Worm (Caenorhabditis elegans) whole organism, young adult: ENCODE data around the gene fbxc-28.

Source experiments
- B0261.1 ChIP-seq: sonication (generic microtip); optimal IDR thresholded peaks from 2 replicates; lab custom pipeline; 2016; ENCODE audit warnings: mild to moderate bottlenecking, missing genetic modification characterization, moderate library complexity, missing compliant biosample characterization
- B0336.3 ChIP-seq: fragments of 200-800 bp; sonication (Bioruptor generic); IDR thresholded peaks from 2 replicates; pipeline ENCODE4 v1.3.6; 2022; ENCODE audit warnings: missing genetic modification characterization, missing compliant biosample characterization
- F23B12.7 ChIP-seq: sonication (generic microtip); optimal IDR thresholded peaks from 2 replicates; lab custom pipeline; 2017; ENCODE audit warnings: missing genetic modification characterization, mild to moderate bottlenecking, missing compliant biosample characterization, antibody characterized with exemption, moderate library complexity; ENCODE audit not compliant: insufficient read depth
- F33H1.4 ChIP-seq: fragments of 200-800 bp; sonication (Bioruptor generic); IDR thresholded peaks from 2 replicates; pipeline ENCODE4 v1.3.6; 2022; ENCODE audit warnings: missing genetic modification reagents, missing genetic modification characterization, missing compliant biosample characterization
- F57C9.4 ChIP-seq: sonication (generic microtip); optimal IDR thresholded peaks from 2 replicates; lab custom pipeline; 2017; ENCODE audit warnings: mild to moderate bottlenecking, missing genetic modification characterization, missing compliant biosample characterization
- K11D2.4 ChIP-seq: fragments of 200-800 bp; sonication (Bioruptor generic); IDR thresholded peaks from 2 replicates; pipeline ENCODE4 v1.3.6; 2022; ENCODE audit warnings: missing genetic modification reagents, missing genetic modification characterization, missing compliant biosample characterization
- T26A5.8 ChIP-seq: sonication (generic microtip); optimal IDR thresholded peaks from 2 replicates; lab custom pipeline; 2016; ENCODE audit warnings: missing genetic modification characterization, missing compliant biosample characterization
- Y56A3A.18 ChIP-seq: fragments of 200-800 bp; sonication (Bioruptor generic); IDR thresholded peaks from 2 replicates; pipeline ENCODE4 v1.3.6; 2022; ENCODE audit warnings: missing genetic modification reagents, missing genetic modification characterization, missing compliant biosample characterization
- Y95B8A.8 ChIP-seq: fragments of 200-800 bp; sonication (Bioruptor generic); IDR thresholded peaks from 2 replicates; pipeline ENCODE4 v1.3.6; 2022; ENCODE audit warnings: missing genetic modification reagents, missing genetic modification characterization, missing compliant biosample characterization
- akir-1 ChIP-seq: fragments of 200-800 bp; sonication (Bioruptor generic); optimal IDR thresholded peaks from 2 replicates; lab custom pipeline; 2018; ENCODE audit warnings: mild to moderate bottlenecking, missing genetic modification characterization, moderate library complexity, missing compliant biosample characterization
- attf-3 ChIP-seq: fragments of 200-800 bp; sonication (Bioruptor generic); conservative IDR thresholded peaks from 2 replicates; pipeline ENCODE4 v1.3.6; 2022; ENCODE audit warnings: missing genetic modification reagents, missing genetic modification characterization, missing compliant biosample characterization
- ccch-3 ChIP-seq: fragments of 200-800 bp; sonication (Bioruptor generic); optimal IDR thresholded peaks from 2 replicates; lab custom pipeline; 2018; ENCODE audit warnings: mild to moderate bottlenecking, missing genetic modification characterization, missing compliant biosample characterization
- cebp-1 ChIP-seq, 2 experiments: fragments of 200-800 bp in 1 of 2; sonication (Bioruptor generic) in 1 of 2; sonication (generic microtip) in 1 of 2; IDR thresholded peaks in 1 of 2; optimal IDR thresholded peaks in 1 of 2; 2 replicates each; pipeline versions ENCODE4 v1.3.6 to Lab custom; 2017 to 2022; ENCODE audit warnings: missing compliant biosample characterization in 2 of 2, missing genetic modification characterization in 2 of 2, mild to moderate bottlenecking in 1 of 2, missing genetic modification reagents in 1 of 2, moderate library complexity in 1 of 2
- cebp-2 ChIP-seq: fragments of 200-800 bp; sonication (Bioruptor generic); IDR thresholded peaks from 2 replicates; pipeline ENCODE4 v1.3.6; 2022; ENCODE audit warnings: missing genetic modification characterization, missing compliant biosample characterization
- ceh-100 ChIP-seq: fragments of 200-800 bp; sonication (Bioruptor generic); IDR thresholded peaks from 2 replicates; pipeline ENCODE4 v1.3.6; 2022; ENCODE audit warnings: missing genetic modification reagents, missing genetic modification characterization, missing compliant biosample characterization
- ceh-27 ChIP-seq: fragments of 200-800 bp; sonication (Bioruptor generic); optimal IDR thresholded peaks from 2 replicates; lab custom pipeline; 2018; ENCODE audit warnings: mild to moderate bottlenecking, missing genetic modification characterization, moderate library complexity, missing compliant biosample characterization
- ceh-91 ChIP-seq: fragments of 200-800 bp; sonication (Bioruptor generic); IDR thresholded peaks from 2 replicates; pipeline ENCODE4 v1.3.6; 2022; ENCODE audit warnings: missing genetic modification reagents, missing genetic modification characterization, missing compliant biosample characterization
- efl-1 ChIP-seq: fragments of 150-350 bp; optimal IDR thresholded peaks from 2 replicates; lab custom pipeline; 2014; ENCODE audit warnings: missing biosample characterization, missing genetic modification reagents, missing genetic modification characterization
- him-1 ChIP-seq: sonication (generic microtip); optimal IDR thresholded peaks from 2 replicates; lab custom pipeline; 2016; ENCODE audit warnings: missing genotype, missing genetic modification reagents, missing genetic modification characterization, missing compliant biosample characterization
- hmg-1.2 ChIP-seq: fragments of 200-800 bp; sonication (Bioruptor generic); IDR thresholded peaks from 2 replicates; pipeline ENCODE4 v1.3.6; 2022; ENCODE audit warnings: missing genetic modification reagents, missing genetic modification characterization, missing compliant biosample characterization
- madf-10 ChIP-seq: sonication (generic microtip); optimal IDR thresholded peaks from 2 replicates; lab custom pipeline; 2016; ENCODE audit warnings: mild to moderate bottlenecking, missing genetic modification characterization, missing compliant biosample characterization
- madf-3 ChIP-seq: fragments of 200-800 bp; sonication (Bioruptor generic); IDR thresholded peaks from 2 replicates; pipeline ENCODE4 v1.3.6; 2022; ENCODE audit warnings: missing genetic modification reagents, missing genetic modification characterization, missing compliant biosample characterization
- madf-6 ChIP-seq: fragments of 200-800 bp; sonication (Bioruptor generic); IDR thresholded peaks from 2 replicates; pipeline ENCODE4 v1.3.6; 2022; ENCODE audit warnings: missing genetic modification reagents, missing genetic modification characterization, missing compliant biosample characterization
- mel-28 ChIP-seq: sonication (generic microtip); optimal IDR thresholded peaks from 2 replicates; lab custom pipeline; 2016; ENCODE audit warnings: borderline replicate concordance, mild to moderate bottlenecking, missing genetic modification characterization, missing compliant biosample characterization
- nfya-2 ChIP-seq: fragments of 200-800 bp; sonication (Bioruptor generic); IDR thresholded peaks from 2 replicates; pipeline ENCODE4 v1.3.6; 2022; ENCODE audit warnings: missing genetic modification reagents, missing genetic modification characterization, missing compliant biosample characterization
- nhr-27 ChIP-seq: fragments of 200-800 bp; sonication (Bioruptor generic); optimal IDR thresholded peaks from 2 replicates; lab custom pipeline; 2018; ENCODE audit warnings: mild to moderate bottlenecking, missing genetic modification characterization, moderate library complexity, missing compliant biosample characterization
- nhr-80 ChIP-seq: sonication (generic microtip); optimal IDR thresholded peaks from 2 replicates; lab custom pipeline; 2016; ENCODE audit warnings: missing genetic modification characterization, missing compliant biosample characterization
- repo-1 ChIP-seq: sonication (generic microtip); optimal IDR thresholded peaks from 2 replicates; lab custom pipeline; 2017; ENCODE audit warnings: mild to moderate bottlenecking, missing genetic modification characterization, missing compliant biosample characterization
- rpc-1 ChIP-seq, 2 experiments: fragments of 150-350 bp in 1 of 2; sonication (generic microtip) in 1 of 2; optimal IDR thresholded peaks; 2 replicates each; lab custom pipeline; 2014 to 2018; ENCODE audit warnings: missing biosample characterization in 1 of 2, missing genetic modification characterization in 1 of 2, missing genetic modification reagents in 1 of 2, missing genotype in 1 of 2
- sdz-38 ChIP-seq: sonication (generic microtip); optimal IDR thresholded peaks from 2 replicates; lab custom pipeline; 2016; ENCODE audit warnings: missing genotype, missing genetic modification characterization, missing compliant biosample characterization
- snpc-1.1 ChIP-seq: sonication (generic microtip); optimal IDR thresholded peaks from 2 replicates; lab custom pipeline; 2017; ENCODE audit warnings: missing genetic modification characterization, mild to moderate bottlenecking, missing compliant biosample characterization, antibody characterized with exemption, moderate library complexity, missing genotype, missing genetic modification reagents; ENCODE audit not compliant: insufficient read depth
- snpc-4 ChIP-seq, 5 experiments: fragments of 150-350 bp in 1 of 5; sonication (generic microtip) in 4 of 5; optimal IDR thresholded peaks; 2 replicates each; lab custom pipeline; 2014 to 2018; ENCODE audit warnings: missing genetic modification characterization in 5 of 5, missing biosample characterization in 3 of 5, antibody characterized with exemption in 2 of 5, mild to moderate bottlenecking in 2 of 5, missing compliant biosample characterization in 2 of 5, missing genotype in 2 of 5, moderate library complexity in 2 of 5, missing genetic modification reagents in 1 of 5
- somi-1 ChIP-seq: fragments of 200-800 bp; sonication (Bioruptor generic); optimal IDR thresholded peaks from 2 replicates; lab custom pipeline; 2018; ENCODE audit warnings: mild to moderate bottlenecking, missing genetic modification characterization, missing compliant biosample characterization
- tbp1 ChIP-seq: fragments of 200-800 bp; sonication (Bioruptor generic); optimal IDR thresholded peaks from 2 replicates; lab custom pipeline; 2018; ENCODE audit warnings: mild to moderate bottlenecking, missing genetic modification characterization, missing compliant biosample characterization
- zfh-2 ChIP-seq: fragments of 200-800 bp; sonication (Bioruptor generic); conservative IDR thresholded peaks from 2 replicates; pipeline ENCODE4 v1.3.6; 2022; ENCODE audit warnings: missing genetic modification reagents, missing genetic modification characterization, missing compliant biosample characterization
- ztf-18 ChIP-seq: sonication (generic microtip); optimal IDR thresholded peaks from 2 replicates; lab custom pipeline; 2016; ENCODE audit warnings: missing genotype, mild to moderate bottlenecking, missing genetic modification characterization, missing compliant biosample characterization
- ztf-25 ChIP-seq: fragments of 200-800 bp; sonication (Bioruptor generic); IDR thresholded peaks from 2 replicates; pipeline ENCODE4 v1.3.6; 2022; ENCODE audit warnings: missing genetic modification reagents, missing genetic modification characterization, missing compliant biosample characterization
- ztf-28 ChIP-seq: fragments of 200-800 bp; sonication (Bioruptor generic); IDR thresholded peaks from 2 replicates; pipeline ENCODE4 v1.3.6; 2022; ENCODE audit warnings: missing genetic modification reagents, missing genetic modification characterization, missing compliant biosample characterization
- ztf-6 ChIP-seq: fragments of 200-800 bp; sonication (Bioruptor generic); IDR thresholded peaks from 2 replicates; pipeline ENCODE4 v1.3.6; 2022; ENCODE audit warnings: missing genetic modification reagents, missing genetic modification characterization, missing compliant biosample characterization

The fbxc-28 gene

DNA sequence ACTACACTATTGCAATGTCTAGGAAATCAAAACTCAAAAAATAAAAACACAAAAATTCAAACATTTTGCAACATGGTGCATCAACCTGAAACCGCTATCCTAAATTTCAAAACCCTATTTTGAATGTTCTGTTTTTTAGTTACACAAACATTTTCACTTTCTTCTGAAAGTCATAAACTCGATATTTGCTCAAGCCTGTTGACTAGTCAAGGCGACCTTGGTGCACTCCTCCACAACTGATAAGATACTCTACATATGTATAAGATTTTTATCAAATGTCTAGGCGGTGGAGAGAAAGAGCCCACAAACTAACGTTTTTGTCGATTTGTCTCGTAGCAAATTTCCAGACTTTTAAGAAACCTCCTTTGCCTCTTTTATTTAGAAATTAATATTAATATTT is 35.6 kb upstream of the fbxc-28 start, which contains the start of gene T07D3.4:
Gene T07D3.4, plus strand, starts transcription at position 286 of the 400 bp plus-strand sequence.
- no peak for TF ChIP-seq snpc-1.1
- TF ChIP-seq ceh-27 (GFP tag; lab: Kevin White, UChicago) = no peak
- TF ChIP-seq mel-28 (tag; lab: Kevin White, UChicago) = no peak
- TF ChIP-seq nhr-80 (tag; lab: Kevin White, UChicago) = peak; percentile 70

DNA sequence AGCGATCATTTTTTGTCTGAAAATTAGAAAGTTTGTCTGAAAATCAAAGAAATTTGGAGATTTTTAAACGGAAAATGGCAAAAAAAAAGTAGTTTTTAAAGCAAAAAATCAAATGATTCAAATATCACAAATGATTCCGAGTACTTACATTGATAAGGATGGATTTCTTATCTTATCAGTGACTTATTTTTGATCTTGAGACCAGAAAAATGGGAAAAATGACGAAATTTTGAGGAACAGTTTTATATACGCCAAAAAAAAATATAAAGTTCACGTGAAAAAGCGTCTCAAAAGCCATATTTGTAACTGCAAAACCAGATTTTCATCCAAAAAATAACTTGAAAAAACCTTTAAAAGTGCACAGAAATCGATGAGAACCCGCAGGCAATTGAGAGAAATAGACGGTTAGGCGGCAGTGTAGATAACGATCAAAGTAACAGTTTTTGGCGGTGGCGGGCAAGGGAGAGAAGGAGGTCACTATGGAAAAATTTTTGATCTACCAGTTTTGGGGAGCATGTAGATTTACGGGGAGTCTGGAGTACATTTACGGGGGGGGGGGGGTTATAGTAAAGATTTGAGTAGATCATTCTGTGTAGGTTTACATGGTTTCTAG is 22.8 kb upstream of the fbxc-28 start, which contains the start of gene T07D3.9:
Gene T07D3.9, minus strand, starts transcription at position 194 of the 613 bp plus-strand sequence.
- TF ChIP-seq madf-6 (GFP tag; lab: Robert Waterston, UW) (peak; percentile 59; the same call in 1 of the 2 replicates), nhr-80 (tag; lab: Kevin White, UChicago) (peak; percentile 55), cebp-1 (GFP tag; IDR thresholded peaks at IDR 0.05; lab: Robert Waterston, UW) (no peak), cebp-1 (tag; optimal IDR thresholded peaks at IDR 0.05; lab: Kevin White, UChicago) (no peak), efl-1 (GFP tag; lab: Kevin White, UChicago) (peak; percentile 51), hmg-1.2 (GFP tag; lab: Robert Waterston, UW) (peak; percentile 55; the same call in 1 of the 2 replicates), cebp-2 (GFP tag; lab: Robert Waterston, UW) (no peak)

DNA sequence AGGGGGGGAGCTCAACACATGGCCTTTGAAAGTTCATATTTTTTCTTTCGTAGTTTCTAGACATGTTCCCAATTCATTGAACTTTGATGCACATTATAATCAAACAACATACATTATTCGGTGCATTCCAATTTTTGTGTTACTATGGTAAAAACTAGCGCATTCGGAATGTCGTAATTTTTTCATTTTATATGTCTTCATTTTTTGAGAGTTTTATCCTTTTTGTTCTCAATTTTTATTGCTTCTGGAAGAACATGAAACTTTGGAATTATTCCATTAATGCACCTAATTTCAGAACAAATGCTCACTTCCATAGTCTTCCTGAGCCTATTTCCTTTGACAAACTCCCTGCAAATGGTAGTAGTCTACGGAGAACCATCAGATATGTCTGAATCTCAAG is 22.0 kb upstream of the fbxc-28 start, which contains the start of gene T07D3.2:
Gene T07D3.2, plus strand, starts transcription at position 301 of the 400 bp plus-strand sequence.
- no peak for TF ChIP-seq K11D2.4 (GFP tag; lab: Robert Waterston, UW)
- TF ChIP-seq nfya-2 (GFP tag; lab: Robert Waterston, UW) = no peak
- no peak for TF ChIP-seq efl-1 (GFP tag; lab: Kevin White, UChicago)
- TF ChIP-seq ceh-100 = no peak
- no peak for TF ChIP-seq F33H1.4 (GFP tag; lab: Robert Waterston, UW)
- TF ChIP-seq madf-3 = no peak
- no peak for TF ChIP-seq B0336.3 (GFP tag; lab: Robert Waterston, UW)
- TF ChIP-seq ztf-18 = no peak
- TF ChIP-seq sdz-38 = no peak
- TF ChIP-seq, all 124 proteins: peak for 0

DNA sequence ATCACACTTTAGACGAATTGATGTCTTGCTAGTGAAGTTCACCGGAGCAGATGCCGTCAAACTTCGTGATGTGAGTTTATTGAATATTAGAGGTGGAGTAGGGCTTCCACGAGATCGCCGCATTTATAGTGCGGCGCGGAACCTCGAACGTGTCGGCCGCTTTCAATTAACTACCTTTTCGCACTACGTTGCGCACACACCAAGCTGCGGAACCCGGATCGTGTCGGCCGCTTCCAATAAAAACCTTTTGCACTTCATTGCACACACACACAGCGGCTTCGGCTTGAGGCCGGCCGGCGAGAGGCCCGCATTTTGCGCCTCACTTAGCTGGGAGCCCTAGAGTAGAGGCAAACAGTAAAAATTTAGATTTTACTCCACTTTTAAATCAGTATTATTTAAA is 18.3 kb upstream of the fbxc-28 start:
- peak; percentile 40; the same call in 1 of the 2 replicates for TF ChIP-seq zfh-2 (GFP tag; lab: Robert Waterston, UW)
- TF ChIP-seq ccch-3 (GFP tag; lab: Kevin White, UChicago) = no peak
- TF ChIP-seq snpc-4 (GFP tag; optimal IDR thresholded peaks at IDR 0.05; lab: Kevin White, UChicago) = no peak
- peak in 2 of 4 experiments; percentile 75 to 90 for TF ChIP-seq snpc-4 (tag; optimal IDR thresholded peaks at IDR 0.05; lab: Kevin White, UChicago)
- peak; percentile 70 for TF ChIP-seq snpc-1.1

DNA sequence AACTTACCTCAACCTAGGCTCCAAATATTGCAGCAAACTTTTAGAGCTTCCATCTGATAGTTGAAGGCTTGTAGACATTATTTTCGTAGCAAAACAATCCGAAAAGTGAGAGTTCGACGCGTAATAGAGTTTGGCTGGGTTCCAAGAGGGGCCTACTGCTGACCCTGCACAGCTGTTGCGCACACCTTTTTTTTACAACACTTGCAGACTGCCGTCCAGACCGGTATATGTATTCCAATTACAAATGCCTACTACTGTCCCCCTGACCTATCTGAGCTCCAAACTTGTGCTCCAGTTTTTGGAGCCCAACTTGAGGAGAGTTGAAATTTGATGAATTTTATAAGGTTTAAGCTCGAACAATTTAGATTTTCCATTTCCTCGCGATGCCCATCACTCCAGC is 14.1 kb upstream of the fbxc-28 start, which contains the start of the genes fbxc-24 and fbxc-27:
Gene fbxc-24, minus strand, starts transcription at position 101 of the 400 bp plus-strand sequence.
Gene fbxc-27, plus strand, starts transcription at position 216 of the 400 bp plus-strand sequence.
- TF ChIP-seq somi-1 (GFP tag; lab: Kevin White, UChicago) (no peak), ztf-28 (GFP tag; lab: Robert Waterston, UW) (no peak), ztf-6 (GFP tag; lab: Robert Waterston, UW) (no peak), Y95B8A.8 (GFP tag; lab: Robert Waterston, UW) (no peak), rpc-1 (optimal IDR thresholded peaks at IDR 0.05; lab: Kevin White, UChicago) (no peak), rpc-1 (tag; optimal IDR thresholded peaks at IDR 0.05; lab: Kevin White, UChicago) (no peak), attf-3 (no peak), tbp1 (GFP tag; lab: Kevin White, UChicago) (no peak), madf-10 (tag; lab: Kevin White, UChicago) (no peak), ztf-25 (no peak), Y56A3A.18 (GFP tag; lab: Robert Waterston, UW) (no peak), T26A5.8 (tag; lab: Kevin White, UChicago) (no peak), F23B12.7 (tag; lab: Kevin White, UChicago) (no peak), B0261.1 (tag; lab: Kevin White, UChicago) (no peak), ceh-91 (GFP tag; lab: Robert Waterston, UW) (no peak), him-1 (no peak), F57C9.4 (tag; lab: Kevin White, UChicago) (no peak), nhr-27 (no peak), repo-1 (no peak), akir-1 (GFP tag; lab: Kevin White, UChicago) (no peak)
